Fruit fly (Drosophila melanogaster): Measurements from ENCODE around the gene Alp9.

- TF ChIP-seq CG16779 (tag; optimal IDR thresholded peaks at IDR 0.05) (no peak), Ets96B (tag; optimal IDR thresholded peaks at IDR 0.05) (no peak), CG9139 (GFP tag; optimal IDR thresholded peaks at IDR 0.05) (no peak), achi (GFP tag; optimal IDR thresholded peaks at IDR 0.05) (peak; percentile 56), Sox102F (GFP tag; optimal IDR thresholded peaks at IDR 0.05) (no peak), CG8319 (GFP tag; optimal IDR thresholded peaks at IDR 0.05) (no peak), CG3032 (tag; optimal IDR thresholded peaks at IDR 0.05) (no peak), Hr39 (GFP tag; optimal IDR thresholded peaks at IDR 0.05) (no peak), CG7368 (GFP tag; optimal IDR thresholded peaks at IDR 0.05) (no peak), lz (GFP tag; optimal IDR thresholded peaks at IDR 0.05) (no peak)
These were observed 39.0 kb downstream of the Alp9 start for dm6 chr3L:5634188-5634894.
